Fruit fly (Drosophila melanogaster): Measurements from ENCODE around the gene Usp16-45.
A peak's percentile ranks its signal among the peaks of the same experiment; 100 is the strongest.

The Usp16-45 gene

dm6 chrX:5418555-5419044 lies 2.7 kb upstream of the Usp16-45 start:
- TF ChIP-seq Dif (GFP tag; optimal IDR thresholded peaks at IDR 0.05; ENCODE audit: partially characterized antibody) (no peak), CrebA (GFP tag; optimal IDR thresholded peaks at IDR 0.05; ENCODE audit: borderline replicate concordance) (no peak), foxo (GFP tag; optimal IDR thresholded peaks at IDR 0.05) (no peak), lola (GFP tag; optimal IDR thresholded peaks at IDR 0.05) (no peak), tai (GFP tag; optimal IDR thresholded peaks at IDR 0.05) (no peak), sage (GFP tag; optimal IDR thresholded peaks at IDR 0.05) (no peak), Hr78 (GFP tag; optimal IDR thresholded peaks at IDR 0.05) (no peak), dl (GFP tag; optimal IDR thresholded peaks at IDR 0.05; ENCODE audit: insufficient read depth in 1 of 2, partially characterized antibody in 2 of 2) (no peak), usp (GFP tag; optimal IDR thresholded peaks at IDR 0.05) (no peak), CG32264 (GFP tag; optimal IDR thresholded peaks at IDR 0.05) (no peak), Hr83 (GFP tag; optimal IDR thresholded peaks at IDR 0.05; ENCODE audit: poor library complexity, severe bottlenecking) (no peak), pan (optimal IDR thresholded peaks at IDR 0.05) (no peak), N (GFP tag; optimal IDR thresholded peaks at IDR 0.05) (no peak), sv (GFP tag; optimal IDR thresholded peaks at IDR 0.05) (no peak), Abd-B (GFP tag; optimal IDR thresholded peaks at IDR 0.05) (no peak), CG9705 (GFP tag; optimal IDR thresholded peaks at IDR 0.05) (no peak), fru (GFP tag; optimal IDR thresholded peaks at IDR 0.05) (no peak)

DNA sequence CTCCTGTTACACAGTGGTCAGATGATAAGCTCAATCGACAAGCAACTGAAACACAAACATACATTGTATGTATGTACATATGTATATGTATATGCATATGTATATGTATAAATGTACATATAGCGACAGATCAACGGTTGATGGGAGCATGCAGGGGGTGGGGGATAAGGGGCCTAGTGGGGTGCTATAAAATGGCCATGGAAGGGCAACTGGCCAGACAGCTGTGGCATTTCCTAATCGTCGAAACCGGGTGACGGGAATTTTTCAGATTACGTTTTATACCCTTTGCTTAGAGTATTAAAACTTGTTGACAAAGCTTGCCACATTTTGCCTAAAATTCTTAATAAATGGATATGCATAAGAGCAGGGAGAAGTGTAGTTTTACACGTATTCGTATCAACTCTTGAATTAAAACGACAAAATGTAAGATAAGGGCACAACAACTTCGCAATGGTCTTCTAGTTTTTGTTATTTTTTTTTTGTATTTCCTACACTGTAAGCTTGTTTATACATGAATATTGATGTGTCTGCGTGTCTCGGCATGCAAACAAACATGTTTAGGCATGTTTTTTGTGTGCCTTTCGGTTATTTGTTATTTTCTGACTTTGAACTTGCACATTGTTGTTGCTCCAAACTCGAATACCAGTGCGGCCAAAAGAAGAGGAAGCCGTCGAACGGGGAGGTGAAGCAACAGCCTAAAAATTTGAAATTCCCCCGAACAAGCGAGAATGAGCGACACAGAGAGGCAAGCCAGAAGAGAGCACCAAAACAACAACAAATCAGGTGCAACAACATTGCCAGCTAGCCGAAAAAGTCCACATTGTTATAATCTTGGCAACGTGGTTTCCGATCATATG lies 2.1 kb upstream of the Usp16-45 start:
- no peak for TF ChIP-seq Hr78 (GFP tag; optimal IDR thresholded peaks at IDR 0.05)
- TF ChIP-seq Sp1 (GFP tag; optimal IDR thresholded peaks at IDR 0.05): no peak
- no peak for TF ChIP-seq N (GFP tag; optimal IDR thresholded peaks at IDR 0.05)
- no peak for TF ChIP-seq CG9705 (GFP tag; optimal IDR thresholded peaks at IDR 0.05)
- peak; percentile 32 for TF ChIP-seq psq (GFP tag; optimal IDR thresholded peaks at IDR 0.05)
- TF ChIP-seq Hr83 (GFP tag; optimal IDR thresholded peaks at IDR 0.05; ENCODE audit: poor library complexity, severe bottlenecking): no peak
- no peak for TF ChIP-seq Vsx2 (GFP tag; optimal IDR thresholded peaks at IDR 0.05; ENCODE audit: partially characterized antibody)
- no peak for TF ChIP-seq brk (GFP tag; optimal IDR thresholded peaks at IDR 0.05)
- no peak for TF ChIP-seq dl (GFP tag; optimal IDR thresholded peaks at IDR 0.05; ENCODE audit: insufficient read depth in 1 of 2, partially characterized antibody in 2 of 2)
- TF ChIP-seq woc (GFP tag; optimal IDR thresholded peaks at IDR 0.05): peak; percentile 10
- TF ChIP-seq sage (GFP tag; optimal IDR thresholded peaks at IDR 0.05): no peak
- no peak for TF ChIP-seq jim (GFP tag; optimal IDR thresholded peaks at IDR 0.05)
- peak; percentile 49 for TF ChIP-seq fru (GFP tag; optimal IDR thresholded peaks at IDR 0.05)
- TF ChIP-seq h (GFP tag; optimal IDR thresholded peaks at IDR 0.05): peak; percentile 49
- no peak for TF ChIP-seq usp (GFP tag; optimal IDR thresholded peaks at IDR 0.05)
- TF ChIP-seq sv (GFP tag; optimal IDR thresholded peaks at IDR 0.05): peak; percentile 3
- TF ChIP-seq Rel (GFP tag; optimal IDR thresholded peaks at IDR 0.05): no peak
- peak; percentile 88 for TF ChIP-seq Rel (tag; optimal IDR thresholded peaks at IDR 0.05)
- TF ChIP-seq pan (optimal IDR thresholded peaks at IDR 0.05): no peak
- peak; percentile 28 for TF ChIP-seq ey (GFP tag; optimal IDR thresholded peaks at IDR 0.05)
- no peak for TF ChIP-seq Jra (GFP tag; optimal IDR thresholded peaks at IDR 0.05)
- TF ChIP-seq Dif (GFP tag; optimal IDR thresholded peaks at IDR 0.05; ENCODE audit: partially characterized antibody): no peak
- TF ChIP-seq foxo (GFP tag; optimal IDR thresholded peaks at IDR 0.05): peak in 1 of 2 experiments; percentile 61
- TF ChIP-seq tai (GFP tag; optimal IDR thresholded peaks at IDR 0.05): no peak
- TF ChIP-seq dsf (GFP tag; optimal IDR thresholded peaks at IDR 0.05; ENCODE audit: borderline replicate concordance): no peak
- no peak for TF ChIP-seq GATAd (GFP tag; optimal IDR thresholded peaks at IDR 0.05)
- no peak for TF ChIP-seq CG32264 (GFP tag; optimal IDR thresholded peaks at IDR 0.05)
- no peak for TF ChIP-seq lola (GFP tag; optimal IDR thresholded peaks at IDR 0.05)
- TF ChIP-seq dmrt93B (GFP tag; optimal IDR thresholded peaks at IDR 0.05): no peak
- peak; percentile 13 for TF ChIP-seq OdsH (GFP tag; optimal IDR thresholded peaks at IDR 0.05)
- TF ChIP-seq Myc (optimal IDR thresholded peaks at IDR 0.05): no peak
- no peak for TF ChIP-seq Mio (GFP tag; optimal IDR thresholded peaks at IDR 0.05)
- no peak for TF ChIP-seq Hnf4 (GFP tag; optimal IDR thresholded peaks at IDR 0.05)
- TF ChIP-seq Dfd (GFP tag; optimal IDR thresholded peaks at IDR 0.05): no peak
- peak; percentile 2 for TF ChIP-seq br (GFP tag; optimal IDR thresholded peaks at IDR 0.05)
- TF ChIP-seq rgr (GFP tag; optimal IDR thresholded peaks at IDR 0.05): peak; percentile 41
- no peak for TF ChIP-seq Abd-B (GFP tag; optimal IDR thresholded peaks at IDR 0.05)
- no peak for TF ChIP-seq CrebA (GFP tag; optimal IDR thresholded peaks at IDR 0.05; ENCODE audit: borderline replicate concordance)
- TF ChIP-seq HLH106 (tag; optimal IDR thresholded peaks at IDR 0.05): no peak
